Worm (Caenorhabditis elegans): ENCODE measurements around the gene bud-31.
A peak's percentile ranks its signal among the peaks of the same experiment; 100 is the strongest.

- TF ChIP-seq ztf-11 (tag; optimal IDR thresholded peaks at IDR 0.05) (no peak), egl-27 (tag; optimal IDR thresholded peaks at IDR 0.05) (no peak), F49E8.2 (tag; optimal IDR thresholded peaks at IDR 0.05; ENCODE audit: borderline replicate concordance) (no peak), dmd-9 (GFP tag; IDR thresholded peaks at IDR 0.05) (no peak), zag-1 (tag; optimal IDR thresholded peaks at IDR 0.05) (peak; percentile 1), unc-62 (GFP tag; optimal IDR thresholded peaks at IDR 0.05 in 1 of 2) (peak in 1 of 2 experiments; percentile 53), unc-62 (tag; optimal IDR thresholded peaks at IDR 0.05) (no peak), mdl-1 (tag; optimal IDR thresholded peaks at IDR 0.05) (peak; percentile 69 to 83)
Measured at ce11 chrIII:9667591-9668265, 28.6 kb downstream of the bud-31 start, which contains the start of gene C07A9.9.
